Worm (Caenorhabditis elegans): ENCODE measurements around the gene rpl-26.

rpl-26 gene

DNA sequence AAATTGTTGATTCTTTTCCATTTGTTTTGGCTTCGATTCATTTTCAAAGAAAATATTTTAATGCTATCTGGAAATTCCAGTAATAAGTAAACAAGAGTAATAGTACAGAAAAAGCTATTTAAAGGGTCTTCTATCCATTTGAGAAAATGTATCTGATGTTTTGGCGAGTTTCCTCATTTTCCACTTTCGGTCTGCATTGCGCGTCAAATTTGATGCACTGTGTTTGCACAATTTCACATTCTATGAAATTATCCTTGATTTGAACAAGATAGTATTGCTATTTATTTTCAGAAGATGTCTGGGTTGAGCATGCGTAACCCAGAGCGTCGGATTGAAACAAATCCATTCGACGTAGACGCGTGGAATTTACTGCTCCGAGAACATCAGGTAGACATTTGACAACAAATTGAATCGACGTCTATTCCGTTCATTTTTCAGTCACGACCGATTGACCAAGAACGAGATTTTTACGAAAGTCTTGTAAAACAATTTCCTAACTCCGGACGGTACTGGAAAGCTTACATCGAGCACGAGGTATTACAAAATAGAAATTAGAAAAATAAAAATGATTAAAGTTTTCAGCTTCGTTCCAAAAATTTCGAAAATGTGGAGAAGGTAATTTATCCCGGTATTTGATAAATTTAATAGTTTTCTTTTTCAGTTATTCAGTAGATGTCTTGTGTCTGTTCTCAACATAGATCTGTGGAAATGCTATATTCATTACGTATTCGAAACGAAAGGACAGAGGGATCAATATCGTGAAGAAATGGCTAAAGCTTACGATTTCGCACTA is 1.2 kb downstream of the rpl-26 start, which contains the start of gene suf-1:
Gene suf-1, plus strand, starts transcription at position 280 of the 793 bp plus-strand sequence.
- no peak for TF ChIP-seq fkh-6 (tag; optimal IDR thresholded peaks at IDR 0.05)
- peak; percentile 48 for TF ChIP-seq unc-42 (tag; optimal IDR thresholded peaks at IDR 0.05)
- peak; percentile 65 for TF ChIP-seq ama-1 (optimal IDR thresholded peaks at IDR 0.05)
- peak; percentile 31 for TF ChIP-seq nfya-1 (tag; optimal IDR thresholded peaks at IDR 0.05)

- no peak for TF ChIP-seq ahr-1 (tag; optimal IDR thresholded peaks at IDR 0.05)
- TF ChIP-seq gmeb-2 (tag; optimal IDR thresholded peaks at IDR 0.05) = no peak
- TF ChIP-seq Y22D7AL.16 (tag; optimal IDR thresholded peaks at IDR 0.05) = no peak
- TF ChIP-seq ceh-48 (tag; optimal IDR thresholded peaks at IDR 0.05) = no peak
Observed at ce11 chrII:8606549-8606948, 4.0 kb downstream of the rpl-26 start, which contains the start of gene F28C6.8. F28C6.8 (plus strand) TSS chrII:8606849.

DNA sequence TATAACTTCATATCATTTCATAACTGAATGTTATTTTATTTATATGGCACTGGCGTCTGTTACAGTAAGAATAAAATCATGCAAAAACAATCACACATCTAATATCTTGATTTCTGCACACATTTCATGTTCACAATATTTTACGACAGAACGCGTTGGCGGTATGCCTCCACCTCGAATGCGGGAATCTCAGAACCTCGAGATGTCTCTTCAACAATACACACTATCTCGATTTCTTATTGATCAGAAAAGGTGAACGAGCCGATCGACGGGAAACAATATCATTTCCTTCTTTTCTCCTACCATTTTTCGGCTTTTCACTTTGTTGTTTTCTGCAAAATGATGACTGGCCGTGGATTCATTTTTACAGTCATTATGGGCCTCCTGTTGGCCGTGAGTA is 5.1 kb downstream of the rpl-26 start, which contains the start of gene F28C6.10:
Gene F28C6.10, plus strand, starts transcription at position 301 of the 400 bp plus-strand sequence.
- TF ChIP-seq ahr-1 (tag; optimal IDR thresholded peaks at IDR 0.05) (no peak), unc-55 (GFP tag; optimal IDR thresholded peaks at IDR 0.05) (no peak), unc-42 (tag; optimal IDR thresholded peaks at IDR 0.05) (no peak), ceh-14 (tag; optimal IDR thresholded peaks at IDR 0.05) (no peak), ceh-6 (GFP tag; optimal IDR thresholded peaks at IDR 0.05) (no peak), hlh-15 (tag; optimal IDR thresholded peaks at IDR 0.05) (no peak), K09A11.1 (tag; optimal IDR thresholded peaks at IDR 0.05; ENCODE audit: insufficient read depth) (no peak), npax-4 (tag; optimal IDR thresholded peaks at IDR 0.05) (no peak), zip-5 (tag; optimal IDR thresholded peaks at IDR 0.05) (no peak), madf-2 (tag; optimal IDR thresholded peaks at IDR 0.05) (no peak), unc-3 (GFP tag; conservative IDR thresholded peaks at IDR 0.05) (no peak), unc-3 (tag; optimal IDR thresholded peaks at IDR 0.05) (no peak)

ce11 chrII:8610085-8610484 is 7.5 kb downstream of the rpl-26 start, which contains the start of gene F28C6.9:
F28C6.9 (minus strand) TSS chrII:8610185.
- TF ChIP-seq K02D7.2 (tag; optimal IDR thresholded peaks at IDR 0.05) = no peak
- no peak for TF ChIP-seq pha-2 (tag; optimal IDR thresholded peaks at IDR 0.05)
- TF ChIP-seq pqm-1 (tag; optimal IDR thresholded peaks at IDR 0.05) = no peak
- TF ChIP-seq ets-4 (tag; optimal IDR thresholded peaks at IDR 0.05) = no peak
- TF ChIP-seq hlh-30 (tag; optimal IDR thresholded peaks at IDR 0.05; ENCODE audit: insufficient read depth) = no peak
- TF ChIP-seq unc-42 (tag; optimal IDR thresholded peaks at IDR 0.05) = no peak
- no peak for TF ChIP-seq eyg-1 (tag; optimal IDR thresholded peaks at IDR 0.05)
- TF ChIP-seq C08G9.2 (tag; optimal IDR thresholded peaks at IDR 0.05) = no peak
- no peak for TF ChIP-seq ref-2 (tag; optimal IDR thresholded peaks at IDR 0.05)
- no peak for TF ChIP-seq mec-3 (tag; optimal IDR thresholded peaks at IDR 0.05; ENCODE audit: borderline replicate concordance)
- no peak for TF ChIP-seq ceh-14 (tag; optimal IDR thresholded peaks at IDR 0.05)
- TF ChIP-seq F13H6.1 (tag; optimal IDR thresholded peaks at IDR 0.05) = no peak
- no peak for TF ChIP-seq che-1 (tag; optimal IDR thresholded peaks at IDR 0.05)
- TF ChIP-seq elt-4 (tag; optimal IDR thresholded peaks at IDR 0.05) = no peak
- TF ChIP-seq ceh-45 (GFP tag; IDR thresholded peaks at IDR 0.05) = no peak
- no peak for TF ChIP-seq odd-2 (tag; optimal IDR thresholded peaks at IDR 0.05)
- TF ChIP-seq Y22D7AL.16 (tag; optimal IDR thresholded peaks at IDR 0.05) = no peak
- no peak for TF ChIP-seq ceh-19 (GFP tag; optimal IDR thresholded peaks at IDR 0.05)
- TF ChIP-seq unc-3 (GFP tag; conservative IDR thresholded peaks at IDR 0.05) = no peak
- no peak for TF ChIP-seq unc-3 (tag; optimal IDR thresholded peaks at IDR 0.05)

- TF ChIP-seq K02D7.2 (tag; optimal IDR thresholded peaks at IDR 0.05) (no peak), ceh-31 (tag; optimal IDR thresholded peaks at IDR 0.05) (no peak), che-1 (tag; optimal IDR thresholded peaks at IDR 0.05) (no peak), ceh-48 (tag; optimal IDR thresholded peaks at IDR 0.05) (no peak), ceh-6 (GFP tag; optimal IDR thresholded peaks at IDR 0.05) (no peak), dmd-4 (tag; optimal IDR thresholded peaks at IDR 0.05; ENCODE audit: borderline replicate concordance) (no peak), elt-2 (tag; optimal IDR thresholded peaks at IDR 0.05) (no peak), syd-9 (tag; optimal IDR thresholded peaks at IDR 0.05) (no peak), dve-1 (tag; optimal IDR thresholded peaks at IDR 0.05) (no peak), ceh-14 (tag; optimal IDR thresholded peaks at IDR 0.05) (no peak), sdc-2 (tag; optimal IDR thresholded peaks at IDR 0.05) (no peak), ceh-18 (tag; optimal IDR thresholded peaks at IDR 0.05) (no peak), sox-4 (tag; optimal IDR thresholded peaks at IDR 0.05) (no peak), ref-2 (tag; optimal IDR thresholded peaks at IDR 0.05) (no peak), fkh-10 (GFP tag; optimal IDR thresholded peaks at IDR 0.05) (no peak)
Observed at ce11 chrII:8610585-8610984, 8.0 kb downstream of the rpl-26 start.
